Fruit fly (Drosophila melanogaster) whole organism, adult: Measurements from ENCODE around the gene Or10a.

Experiments
- CG7045 ChIP-seq: fragments of 200-800 bp; sonication (Bioruptor generic); optimal IDR thresholded peaks from 2 replicates; lab custom pipeline; 2017; ENCODE audit warnings: missing biosample characterization, mild to moderate bottlenecking, missing genetic modification characterization
- cic ChIP-seq: fragments of 200-800 bp; sonication (Bioruptor generic); optimal IDR thresholded peaks from 2 replicates; lab custom pipeline; 2017; ENCODE audit warnings: missing biosample characterization, mild to moderate bottlenecking, missing genetic modification characterization, moderate library complexity
- ovo ChIP-seq: fragments of 200-800 bp; sonication (Bioruptor generic); optimal IDR thresholded peaks from 2 replicates; lab custom pipeline; 2016; ENCODE audit warnings: missing biosample characterization, missing genetic modification characterization
- tj ChIP-seq: fragments of 200-800 bp; sonication (Bioruptor generic); optimal IDR thresholded peaks from 3 replicates; lab custom pipeline; 2017; ENCODE audit warnings: missing biosample characterization, mild to moderate bottlenecking, missing genetic modification characterization, moderate library complexity

dm6 chrX:11389494-11390447 is 27.5 kb downstream of the Or10a start:
- no peak for TF ChIP-seq cic
- TF ChIP-seq ovo (GFP tag; lab: Kevin White, UChicago), result no peak
- no peak for TF ChIP-seq tj (GFP tag; lab: Kevin White, UChicago)
- TF ChIP-seq CG7045, result no peak
